Worm (Caenorhabditis elegans): ENCODE results near the gene ZK262.4.

ce11 chrV:18424471-18424870 lies at the start of gene ZK262.4:
- TF ChIP-seq ces-1 (GFP tag; optimal IDR thresholded peaks at IDR 0.05) (no peak), T26A8.4 (GFP tag; IDR thresholded peaks at IDR 0.05) (no peak), F26F4.8 (GFP tag; conservative IDR thresholded peaks at IDR 0.05) (no peak), aly-2 (tag; optimal IDR thresholded peaks at IDR 0.05) (no peak)

Measured in whole organism, L4 larva.